Worm (Caenorhabditis elegans): Measurements from ENCODE around the gene scvp-1.

The scvp-1 gene

ce11 chrV:10887564-10887963 lies 43.5 kb downstream of the scvp-1 start (continued):
- TF ChIP-seq dox-1 (GFP tag; IDR thresholded peaks at IDR 0.05) (no peak), athp-1 (tag; optimal IDR thresholded peaks at IDR 0.05) (peak; percentile 18), madf-3 (GFP tag; IDR thresholded peaks at IDR 0.05) (no peak), ceh-79 (tag; optimal IDR thresholded peaks at IDR 0.05) (no peak), F52B5.7 (tag; optimal IDR thresholded peaks at IDR 0.05) (peak; percentile 3), fkh-3 (tag; optimal IDR thresholded peaks at IDR 0.05) (no peak), sdz-38 (tag; optimal IDR thresholded peaks at IDR 0.05) (no peak), mel-28 (tag; optimal IDR thresholded peaks at IDR 0.05; ENCODE audit: borderline replicate concordance) (no peak), nhr-90 (tag; optimal IDR thresholded peaks at IDR 0.05) (peak; percentile 51), T07F8.4 (tag; optimal IDR thresholded peaks at IDR 0.05) (no peak), bed-2 (GFP tag; IDR thresholded peaks at IDR 0.05) (no peak), F49E8.2 (tag; optimal IDR thresholded peaks at IDR 0.05; ENCODE audit: insufficient read depth) (no peak), somi-1 (GFP tag; optimal IDR thresholded peaks at IDR 0.05) (peak; percentile 42), ceh-100 (GFP tag; IDR thresholded peaks at IDR 0.05) (no peak)

DNA sequence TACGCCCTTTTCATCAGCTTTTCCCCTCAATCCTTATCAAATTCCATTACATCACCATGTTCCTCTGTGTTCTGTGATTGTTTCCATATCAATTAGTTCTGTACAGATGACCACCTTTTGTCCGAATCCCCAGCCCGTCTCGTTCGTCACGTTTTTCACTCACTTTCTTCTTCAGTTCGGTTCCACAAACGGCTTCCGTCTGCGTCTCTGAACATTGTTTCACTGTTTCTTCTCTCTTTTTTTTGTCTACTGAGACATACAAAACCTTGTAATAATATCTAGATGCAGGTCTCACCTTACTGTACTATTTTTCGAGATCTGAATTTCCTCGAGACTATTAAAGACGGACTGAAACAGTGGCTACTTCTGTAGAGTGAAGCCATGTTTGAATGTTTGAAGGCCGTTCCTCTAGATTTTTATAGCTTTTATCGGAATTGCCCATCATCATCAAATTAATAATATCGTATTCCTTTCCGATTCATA lies 44.6 kb downstream of the scvp-1 start, which contains the start of gene F32D8.3:
TSS of gene F32D8.3 (plus strand) at position 433 of the 483 bp plus-strand sequence.
- no peak for TF ChIP-seq hlh-12 (tag; optimal IDR thresholded peaks at IDR 0.05)
- TF ChIP-seq athp-1 (tag; optimal IDR thresholded peaks at IDR 0.05), result no peak
- TF ChIP-seq D2030.7 (GFP tag; IDR thresholded peaks at IDR 0.05), result no peak
- no peak for TF ChIP-seq ama-1 (optimal IDR thresholded peaks at IDR 0.05)
- no peak for TF ChIP-seq ama-1 (GFP tag; optimal IDR thresholded peaks at IDR 0.05)
- TF ChIP-seq dpl-1 (GFP tag; optimal IDR thresholded peaks at IDR 0.05), result no peak
- no peak for TF ChIP-seq repo-1 (tag; optimal IDR thresholded peaks at IDR 0.05)
- TF ChIP-seq Y56A3A.18 (GFP tag; IDR thresholded peaks at IDR 0.05), result no peak

DNA sequence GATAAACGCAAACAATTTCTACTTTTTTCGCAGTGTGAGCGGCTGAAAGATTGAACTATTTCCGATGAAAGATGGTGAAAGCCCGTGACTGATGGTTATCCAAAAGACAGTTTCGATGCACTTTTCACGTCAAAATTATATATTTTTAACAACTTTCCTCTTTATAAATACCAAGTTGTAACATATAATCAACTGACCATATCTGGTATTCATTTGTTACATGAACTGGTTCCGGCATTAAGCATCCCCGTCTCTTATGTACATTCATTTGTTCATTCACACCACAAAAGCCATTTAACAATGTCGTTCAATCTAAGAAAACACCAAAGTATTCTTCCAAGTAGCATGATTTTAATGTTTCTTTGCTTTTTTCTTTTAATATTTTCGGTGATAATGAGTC lies 47.6 kb downstream of the scvp-1 start, which contains the start of gene F32D8.2:
TSS of gene F32D8.2 (plus strand) at position 301 of the 400 bp plus-strand sequence.
- no peak for TF ChIP-seq snpc-1.3 (tag; optimal IDR thresholded peaks at IDR 0.05; ENCODE audit: insufficient read depth)
- TF ChIP-seq bed-1 (GFP tag; IDR thresholded peaks at IDR 0.05), result no peak
- TF ChIP-seq ztf-28 (GFP tag; IDR thresholded peaks at IDR 0.05), result no peak
- no peak for TF ChIP-seq hmg-1.2 (GFP tag; IDR thresholded peaks at IDR 0.05)
- TF ChIP-seq T07F8.4 (tag; optimal IDR thresholded peaks at IDR 0.05), result no peak
- TF ChIP-seq nfyb-1 (GFP tag; IDR thresholded peaks at IDR 0.05), result no peak
- TF ChIP-seq nhr-120 (GFP tag; IDR thresholded peaks at IDR 0.05), result no peak
- no peak for TF ChIP-seq ztf-26 (tag; optimal IDR thresholded peaks at IDR 0.05)
- no peak for TF ChIP-seq dpff-1 (tag; optimal IDR thresholded peaks at IDR 0.05)
- TF ChIP-seq sdz-38 (tag; optimal IDR thresholded peaks at IDR 0.05), result no peak
- TF ChIP-seq mcd-1 (GFP tag; IDR thresholded peaks at IDR 0.05), result no peak
- no peak for TF ChIP-seq ztf-18 (tag; optimal IDR thresholded peaks at IDR 0.05)
- no peak for TF ChIP-seq pbrm-1 (GFP tag; IDR thresholded peaks at IDR 0.05)
- TF ChIP-seq F57A8.1 (GFP tag; optimal IDR thresholded peaks at IDR 0.05), result no peak
- no peak for TF ChIP-seq zfh-2 (GFP tag; conservative IDR thresholded peaks at IDR 0.05)

All from whole organism, young adult.